Fruit fly (Drosophila melanogaster) whole organism, embryonic: ENCODE data around the gene CG31139.
A peak's percentile ranks its signal among the peaks of the same experiment; 100 is the strongest.

Experiments
- Ada2b ChIP-seq: fragments of 200-800 bp; sonication (Bioruptor generic); IDR thresholded peaks from 2 replicates; pipeline ENCODE4 v1.3.6; 2022; ENCODE audit warnings: missing biosample characterization, missing genetic modification characterization
- Atf6 ChIP-seq: fragments of 200-800 bp; sonication (Bioruptor generic); IDR thresholded peaks from 2 replicates; pipeline ENCODE4 v1.3.6; 2022; ENCODE audit warnings: missing biosample characterization, missing genetic modification characterization
- Awh ChIP-seq: fragments of 200-800 bp; sonication (Bioruptor generic); IDR thresholded peaks from 2 replicates; pipeline ENCODE4, ENCODE4 v1.3.6; 2022; ENCODE audit warnings: missing biosample characterization, missing genetic modification characterization
- Bgb ChIP-seq: fragments of 200-800 bp; sonication (Bioruptor generic); IDR thresholded peaks from 2 replicates; pipeline ENCODE4 v1.3.6; 2022; ENCODE audit warnings: missing biosample characterization, missing genetic modification characterization; ENCODE audit not compliant: partially characterized antibody
- CG10267 ChIP-seq: fragments of 200-800 bp; sonication (Bioruptor generic); optimal IDR thresholded peaks from 2 replicates; lab custom pipeline; 2018; ENCODE audit warnings: missing biosample characterization, mild to moderate bottlenecking, missing genetic modification characterization, moderate library complexity
- CG10274 ChIP-seq: fragments of 200-800 bp; sonication (Bioruptor generic); optimal IDR thresholded peaks from 3 replicates; lab custom pipeline; 2017; ENCODE audit warnings: missing biosample characterization, mild to moderate bottlenecking, missing genetic modification characterization
- CG10321 ChIP-seq: fragments of 200-800 bp; sonication (Bioruptor generic); IDR thresholded peaks from 2 replicates; pipeline ENCODE4 v1.3.6; 2022; ENCODE audit warnings: missing biosample characterization, missing genetic modification characterization
- CG10959 ChIP-seq: fragments of 200-800 bp; sonication (Bioruptor generic); IDR thresholded peaks from 2 replicates; pipeline ENCODE4 v1.3.6; 2022; ENCODE audit warnings: missing biosample characterization, missing genetic modification characterization
- CG11085 ChIP-seq: fragments of 200-800 bp; sonication (Bioruptor generic); IDR thresholded peaks from 2 replicates; pipeline ENCODE4 v1.3.6; 2022; ENCODE audit warnings: missing biosample characterization, missing genetic modification characterization
- CG12299 ChIP-seq: fragments of 200-800 bp; sonication (Bioruptor generic); optimal IDR thresholded peaks from 2 replicates; lab custom pipeline; 2018; ENCODE audit warnings: missing biosample characterization, mild to moderate bottlenecking, missing genetic modification characterization
- CG13624 ChIP-seq: fragments of 200-800 bp; sonication (Bioruptor generic); optimal IDR thresholded peaks from 2 replicates; lab custom pipeline; 2016; ENCODE audit warnings: missing biosample characterization, missing genetic modification characterization
- CG18262 ChIP-seq: fragments of 200-800 bp; optimal IDR thresholded peaks from 3 replicates; lab custom pipeline; 2019; ENCODE audit warnings: missing biosample characterization, mild to moderate bottlenecking, missing genetic modification characterization, moderate library complexity
- CG4424 ChIP-seq: fragments of 200-800 bp; sonication (Bioruptor generic); optimal IDR thresholded peaks from 3 replicates; lab custom pipeline; 2016; ENCODE audit warnings: missing biosample characterization, missing genetic modification characterization
- CG4617 ChIP-seq: fragments of 200-800 bp; sonication (Bioruptor generic); optimal IDR thresholded peaks from 3 replicates; lab custom pipeline; 2016; ENCODE audit warnings: missing biosample characterization, missing genetic modification characterization, borderline replicate concordance
- CG6254 ChIP-seq: fragments of 200-800 bp; sonication (Bioruptor generic); optimal IDR thresholded peaks from 3 replicates; lab custom pipeline; 2017; ENCODE audit warnings: mild to moderate bottlenecking, missing biosample characterization, missing genetic modification reagents, missing genetic modification characterization
- CG6765 ChIP-seq: fragments of 200-800 bp; sonication (Bioruptor generic); optimal IDR thresholded peaks from 3 replicates; lab custom pipeline; 2017; ENCODE audit warnings: missing biosample characterization, mild to moderate bottlenecking, missing genetic modification characterization
- CG7786 ChIP-seq: fragments of 200-800 bp; sonication (Bioruptor generic); optimal IDR thresholded peaks from 2 replicates; lab custom pipeline; 2016; ENCODE audit warnings: missing biosample characterization, missing genetic modification characterization
- CG8359 ChIP-seq: fragments of 200-800 bp; sonication (Bioruptor generic); optimal IDR thresholded peaks from 2 replicates; lab custom pipeline; 2017; ENCODE audit warnings: missing biosample characterization, mild to moderate bottlenecking, missing genetic modification characterization, borderline replicate concordance
- CG9215 ChIP-seq: fragments of 200-800 bp; sonication (Bioruptor generic); IDR thresholded peaks from 2 replicates; pipeline ENCODE4 v1.3.6; 2022; ENCODE audit warnings: missing biosample characterization, missing genetic modification characterization
- Chrac-16 ChIP-seq: fragments of 200-800 bp; sonication (Bioruptor generic); optimal IDR thresholded peaks from 3 replicates; lab custom pipeline; 2016; ENCODE audit warnings: missing biosample characterization, missing genetic modification characterization
- CrebB ChIP-seq: fragments of 200-800 bp; sonication (Bioruptor generic); optimal IDR thresholded peaks from 3 replicates; lab custom pipeline; 2018; ENCODE audit warnings: missing biosample characterization, mild to moderate bottlenecking, missing genetic modification characterization
- Dip3 ChIP-seq: fragments of 200-800 bp; sonication (Bioruptor generic); optimal IDR thresholded peaks from 3 replicates; lab custom pipeline; 2016; ENCODE audit warnings: missing biosample characterization, missing genetic modification characterization
- Gug ChIP-seq: fragments of 200-800 bp; sonication (Bioruptor generic); IDR thresholded peaks from 4 replicates; pipeline ENCODE4 v1.3.6; 2022; ENCODE audit warnings: missing biosample characterization, missing genetic modification characterization
- MESR4 ChIP-seq: fragments of 200-800 bp; sonication (Bioruptor generic); optimal IDR thresholded peaks from 2 replicates; lab custom pipeline; 2018; ENCODE audit warnings: missing biosample characterization, mild to moderate bottlenecking, missing genetic modification characterization, moderate library complexity
- NK7.1 ChIP-seq: fragments of 200-800 bp; sonication (Bioruptor generic); optimal IDR thresholded peaks from 3 replicates; lab custom pipeline; 2016; ENCODE audit warnings: missing biosample characterization, missing genetic modification characterization
- Poxn ChIP-seq: fragments of 200-800 bp; sonication (Bioruptor generic); IDR thresholded peaks from 2 replicates; pipeline ENCODE4 v1.3.6; 2022; ENCODE audit warnings: missing biosample characterization, missing genetic modification characterization
- abd-A ChIP-seq: fragments of 200-800 bp; sonication (Bioruptor generic); optimal IDR thresholded peaks from 3 replicates; lab custom pipeline; 2019; ENCODE audit warnings: missing biosample characterization, mild to moderate bottlenecking, missing genetic modification characterization, moderate library complexity
- amos ChIP-seq: fragments of 200-800 bp; sonication (Bioruptor generic); IDR thresholded peaks from 2 replicates; pipeline ENCODE4 v1.3.6; 2022; ENCODE audit warnings: missing biosample characterization, missing genetic modification characterization; ENCODE audit not compliant: partially characterized antibody
- cas ChIP-seq: fragments of 200-800 bp; sonication (Bioruptor generic); IDR thresholded peaks from 2 replicates; pipeline ENCODE4 v1.3.6; 2022; ENCODE audit warnings: missing biosample characterization, missing genetic modification characterization
- chm ChIP-seq: fragments of 200-800 bp; sonication (Bioruptor generic); IDR thresholded peaks from 2 replicates; pipeline ENCODE4 v1.3.6; 2022; ENCODE audit warnings: missing biosample characterization, missing genetic modification characterization
- cwo ChIP-seq: fragments of 200-800 bp; sonication (Bioruptor generic); optimal IDR thresholded peaks from 3 replicates; lab custom pipeline; 2017; ENCODE audit warnings: missing biosample characterization, missing genetic modification characterization, mild to moderate bottlenecking, moderate library complexity, missing genetic modification reagents
- dati ChIP-seq: fragments of 200-800 bp; sonication (Bioruptor generic); IDR thresholded peaks from 2 replicates; pipeline ENCODE4 v1.3.6; 2022; ENCODE audit warnings: missing biosample characterization, missing genetic modification characterization
- dmrt99B ChIP-seq: fragments of 200-800 bp; sonication (Bioruptor generic); optimal IDR thresholded peaks from 2 replicates; lab custom pipeline; 2018; ENCODE audit warnings: missing biosample characterization, mild to moderate bottlenecking, missing genetic modification characterization, moderate library complexity
- en ChIP-seq: fragments of 200-800 bp; sonication (Bioruptor generic); optimal IDR thresholded peaks from 2 replicates; lab custom pipeline; 2016; ENCODE audit warnings: missing biosample characterization, missing genetic modification characterization
- fd96Cb ChIP-seq: fragments of 200-800 bp; sonication (Bioruptor generic); optimal IDR thresholded peaks from 2 replicates; lab custom pipeline; 2018; ENCODE audit warnings: missing biosample characterization, mild to moderate bottlenecking, missing genetic modification characterization, moderate library complexity
- hbn ChIP-seq: fragments of 200-800 bp; sonication (Bioruptor generic); IDR thresholded peaks from 2 replicates; pipeline ENCODE4 v1.3.6; 2022; ENCODE audit warnings: missing biosample characterization, missing genetic modification characterization; ENCODE audit not compliant: partially characterized antibody
- knrl ChIP-seq: fragments of 200-800 bp; sonication (Bioruptor generic); IDR thresholded peaks from 3 replicates; pipeline ENCODE4 v1.3.6; 2022; ENCODE audit warnings: missing biosample characterization, missing genetic modification characterization; ENCODE audit not compliant: partially characterized antibody
- lmd ChIP-seq: fragments of 200-800 bp; sonication (Bioruptor generic); IDR thresholded peaks from 2 replicates; pipeline ENCODE4 v1.3.6; 2022; ENCODE audit warnings: missing biosample characterization, missing genetic modification characterization
- odd ChIP-seq: fragments of 200-800 bp; sonication (Bioruptor generic); optimal IDR thresholded peaks from 2 replicates; lab custom pipeline; 2017; ENCODE audit warnings: missing biosample characterization, mild to moderate bottlenecking, missing genetic modification characterization
- psq ChIP-seq: fragments of 200-800 bp; sonication (Bioruptor generic); optimal IDR thresholded peaks from 2 replicates; lab custom pipeline; 2017; ENCODE audit warnings: missing biosample characterization, missing genetic modification characterization
- sens-2 ChIP-seq: fragments of 200-800 bp; sonication (Bioruptor generic); IDR thresholded peaks from 2 replicates; pipeline ENCODE4 v1.3.6; 2022; ENCODE audit warnings: missing biosample characterization, missing genetic modification characterization
- sqz ChIP-seq: fragments of 200-800 bp; sonication (Bioruptor generic); optimal IDR thresholded peaks from 3 replicates; lab custom pipeline; 2018; ENCODE audit warnings: missing biosample characterization, mild to moderate bottlenecking, missing genetic modification characterization
- stc ChIP-seq: fragments of 200-800 bp; sonication (Bioruptor generic); IDR thresholded peaks from 2 replicates; pipeline ENCODE4 v1.3.6; 2022; ENCODE audit warnings: missing biosample characterization, missing genetic modification characterization
- tap ChIP-seq: fragments of 200-800 bp; optimal IDR thresholded peaks from 3 replicates; lab custom pipeline; 2019; ENCODE audit warnings: missing biosample characterization, mild to moderate bottlenecking, missing genetic modification characterization, moderate library complexity
- tll ChIP-seq, 2 experiments: fragments of 200-800 bp in 1 of 2; fragments of >200 bp in 1 of 2; sonication (Bioruptor generic) in 1 of 2; optimal IDR thresholded peaks; 2 replicates each; lab custom pipeline; 2017 to 2019; ENCODE audit warnings: missing biosample characterization in 2 of 2, missing genetic modification characterization in 2 of 2, mild to moderate bottlenecking in 1 of 2, moderate library complexity in 1 of 2
- tup ChIP-seq: fragments of 200-800 bp; sonication (Bioruptor generic); optimal IDR thresholded peaks from 2 replicates; lab custom pipeline; 2016; ENCODE audit warnings: missing biosample characterization, mild to moderate bottlenecking, missing genetic modification characterization, moderate library complexity
- twi ChIP-seq: fragments of 200-800 bp; optimal IDR thresholded peaks from 2 replicates; lab custom pipeline; 2019; ENCODE audit warnings: missing biosample characterization, mild to moderate bottlenecking, missing genetic modification characterization, moderate library complexity
- zf30C ChIP-seq: fragments of 200-800 bp; sonication (Bioruptor generic); optimal IDR thresholded peaks from 3 replicates; lab custom pipeline; 2018; ENCODE audit warnings: missing biosample characterization, mild to moderate bottlenecking, missing genetic modification characterization

CG31139 gene

dm6 chr3R:22753895-22754774 is 5.3 kb upstream of the CG31139 start (continued):
- TF ChIP-seq Chrac-16 (GFP tag; lab: Kevin White, UChicago), result peak; percentile 26
- TF ChIP-seq CG18262 (tag; lab: Kevin White, UChicago), result peak; percentile 77
- TF ChIP-seq CrebB (tag; lab: Kevin White, UChicago), result peak; percentile 11
- TF ChIP-seq CG11085, result no peak; the same call in 1 of the 2 replicates
- TF ChIP-seq Awh (GFP tag; lab: Robert Waterston, UW), result 0 out of 2 replicates have a peak, but pooled peaks have one; percentile 20
- TF ChIP-seq stc (GFP tag; lab: Robert Waterston, UW), result peak; percentile 10; the same call in 1 of the 2 replicates
- no peak for TF ChIP-seq Poxn
- peak; percentile 68 for TF ChIP-seq CG6254
- peak; percentile 39 for TF ChIP-seq CG10267 (tag; lab: Kevin White, UChicago)
- peak; percentile 64 for TF ChIP-seq CG4424 (GFP tag; lab: Kevin White, UChicago)
- TF ChIP-seq CG10274 (GFP tag; lab: Kevin White, UChicago), result peak; percentile 8
- TF ChIP-seq sqz (GFP tag; lab: Kevin White, UChicago), result peak; percentile 62
- TF ChIP-seq CG13624 (GFP tag; lab: Kevin White, UChicago), result peak; percentile 44
- no peak for TF ChIP-seq zf30C
- TF ChIP-seq CG10959, result peak; percentile 17
- TF ChIP-seq dmrt99B (tag; lab: Kevin White, UChicago), result peak; percentile 72
- peak; percentile 3 for TF ChIP-seq Dip3 (GFP tag; lab: Kevin White, UChicago)
- TF ChIP-seq knrl (GFP tag; lab: Robert Waterston, UW), result no peak
- peak; percentile 83 for TF ChIP-seq chm (GFP tag; lab: Robert Waterston, UW)
- no peak for TF ChIP-seq psq (GFP tag; lab: Kevin White, UChicago)
- TF ChIP-seq CG6765 (GFP tag; lab: Kevin White, UChicago), result peak; percentile 16
- peak; percentile 50 for TF ChIP-seq tap
- TF ChIP-seq Atf6 (GFP tag; lab: Robert Waterston, UW), result no peak
- TF ChIP-seq tup, result no peak
- TF ChIP-seq CG4617, result no peak
- no peak for TF ChIP-seq CG10321 (GFP tag; lab: Robert Waterston, UW)
- TF ChIP-seq MESR4 (GFP tag; lab: Kevin White, UChicago), result peak; percentile 6
- peak; percentile 19 for TF ChIP-seq twi (tag; lab: Kevin White, UChicago)
- TF ChIP-seq hbn (GFP tag; lab: Robert Waterston, UW), result 0 out of 2 replicates have a peak, but pooled peaks have one; percentile 32
- peak; percentile 57 for TF ChIP-seq Ada2b (GFP tag; lab: Robert Waterston, UW)
- TF ChIP-seq CG12299, result no peak
- TF ChIP-seq Gug (GFP tag; lab: Robert Waterston, UW), result peak; percentile 79
- TF ChIP-seq CG7786 (GFP tag; lab: Kevin White, UChicago), result peak; percentile 37
- peak; percentile 41; the same call in 1 of the 2 replicates for TF ChIP-seq Bgb (GFP tag; lab: Robert Waterston, UW)
- 0 out of 2 replicates have a peak, but pooled peaks have one; percentile 25 for TF ChIP-seq cas (GFP tag; lab: Robert Waterston, UW)
- peak; percentile 6 for TF ChIP-seq odd (GFP tag; lab: Kevin White, UChicago)
- TF ChIP-seq tll (GFP tag; optimal IDR thresholded peaks at IDR 0.05; lab: Kevin White, UChicago), result no peak
- no peak for TF ChIP-seq dati (GFP tag; lab: Robert Waterston, UW)
- no peak for TF ChIP-seq en (GFP tag; lab: Kevin White, UChicago)
- peak; percentile 45 for TF ChIP-seq cwo (GFP tag; lab: Kevin White, UChicago)
- TF ChIP-seq abd-A, result peak; percentile 27
- no peak for TF ChIP-seq NK7.1 (GFP tag; lab: Kevin White, UChicago)
- TF ChIP-seq fd96Cb (tag; lab: Kevin White, UChicago), result peak; percentile 59
- TF ChIP-seq CG9215, result peak; percentile 42; the same call in 1 of the 2 replicates
- no peak; the same call in 1 of the 2 replicates for TF ChIP-seq sens-2 (GFP tag; lab: Robert Waterston, UW)
- peak; percentile 54 for TF ChIP-seq lmd (GFP tag; lab: Robert Waterston, UW)
- no peak for TF ChIP-seq CG8359
- TF ChIP-seq amos (GFP tag; lab: Robert Waterston, UW), result no peak; the same call in 1 of the 2 replicates
